Worm (Caenorhabditis elegans) whole organism, mixed stage, embryonic: ENCODE data around the gene tsp-1.
A peak's percentile ranks its signal among the peaks of the same experiment; 100 is the strongest.

Source experiments
- M03D4.4 ChIP-seq: sonication (generic microtip); optimal IDR thresholded peaks from 2 replicates; lab custom pipeline; 2017; ENCODE audit warnings: mild to moderate bottlenecking, missing genetic modification characterization, missing compliant biosample characterization
- bed-3 ChIP-seq: fragments of 200-800 bp; sonication (Bioruptor generic); optimal IDR thresholded peaks from 3 replicates; lab custom pipeline; 2018; ENCODE audit warnings: mild to moderate bottlenecking, missing genetic modification characterization, moderate library complexity, missing compliant biosample characterization
- blmp-1 ChIP-seq: fragments of 150-350 bp; optimal IDR thresholded peaks from 2 replicates; lab custom pipeline; 2014; ENCODE audit warnings: missing biosample characterization, missing genetic modification characterization
- ceh-39 ChIP-seq: fragments of 150-350 bp; optimal IDR thresholded peaks from 2 replicates; lab custom pipeline; 2014; ENCODE audit warnings: missing biosample characterization, missing genetic modification characterization
- ceh-43 ChIP-seq: fragments of 200-800 bp; sonication (Bioruptor generic); optimal IDR thresholded peaks from 2 replicates; lab custom pipeline; 2018; ENCODE audit warnings: mild to moderate bottlenecking, missing genetic modification characterization, moderate library complexity, missing compliant biosample characterization
- ceh-83 ChIP-seq: fragments of 200-800 bp; sonication (Bioruptor generic); optimal IDR thresholded peaks from 2 replicates; lab custom pipeline; 2018; ENCODE audit warnings: mild to moderate bottlenecking, missing genetic modification characterization, missing compliant biosample characterization
- ces-1 ChIP-seq: fragments of 150-350 bp; optimal IDR thresholded peaks from 2 replicates; lab custom pipeline; 2014; ENCODE audit warnings: missing biosample characterization, missing genetic modification reagents, missing genetic modification characterization
- cnd-1 ChIP-seq: fragments of 200-800 bp; sonication (Bioruptor generic); optimal IDR thresholded peaks from 2 replicates; lab custom pipeline; 2018; ENCODE audit warnings: mild to moderate bottlenecking, missing genetic modification characterization, missing compliant biosample characterization
- elt-1 ChIP-seq: sonication (generic microtip); optimal IDR thresholded peaks from 2 replicates; lab custom pipeline; 2017; ENCODE audit warnings: missing genetic modification characterization, mild to moderate bottlenecking, missing compliant biosample characterization, antibody characterized with exemption, moderate library complexity, borderline replicate concordance; ENCODE audit not compliant: insufficient read depth
- ham-2 ChIP-seq: fragments of 200-800 bp; sonication (Bioruptor generic); optimal IDR thresholded peaks from 2 replicates; lab custom pipeline; 2018; ENCODE audit warnings: mild to moderate bottlenecking, missing genetic modification characterization, missing compliant biosample characterization
- lin-32 ChIP-seq: fragments of 200-800 bp; sonication (Bioruptor generic); optimal IDR thresholded peaks from 2 replicates; lab custom pipeline; 2018; ENCODE audit warnings: mild to moderate bottlenecking, missing genetic modification characterization, missing compliant biosample characterization
- lsy-2 ChIP-seq: fragments of 150-350 bp; optimal IDR thresholded peaks from 2 replicates; lab custom pipeline; 2014; ENCODE audit warnings: missing biosample characterization, missing genetic modification characterization
- mab-5 ChIP-seq: fragments of 150-350 bp; optimal IDR thresholded peaks from 2 replicates; lab custom pipeline; 2014; ENCODE audit warnings: missing biosample characterization, missing genetic modification characterization
- mep-1 ChIP-seq: fragments of 150-350 bp; optimal IDR thresholded peaks from 2 replicates; lab custom pipeline; 2017; ENCODE audit warnings: missing biosample characterization, missing genetic modification reagents, missing genetic modification characterization, inconsistent platforms
- mls-2 ChIP-seq: sonication (generic microtip); optimal IDR thresholded peaks from 2 replicates; lab custom pipeline; 2016; ENCODE audit warnings: mild to moderate bottlenecking, missing genetic modification characterization, moderate library complexity, missing compliant biosample characterization
- nhr-12 ChIP-seq: fragments of 150-350 bp; optimal IDR thresholded peaks from 2 replicates; lab custom pipeline; 2014; ENCODE audit warnings: missing biosample characterization, missing genetic modification characterization
- nhr-2 ChIP-seq: fragments of 150-350 bp; optimal IDR thresholded peaks from 2 replicates; lab custom pipeline; 2014; ENCODE audit warnings: missing biosample characterization, missing genetic modification characterization
- nhr-237 ChIP-seq: fragments of 150-350 bp; optimal IDR thresholded peaks from 2 replicates; lab custom pipeline; 2014; ENCODE audit warnings: missing biosample characterization, missing genetic modification characterization
- nhr-28 ChIP-seq: fragments of 150-350 bp; optimal IDR thresholded peaks from 2 replicates; lab custom pipeline; 2014; ENCODE audit warnings: missing biosample characterization, missing genetic modification characterization
- sptf-1 ChIP-seq: sonication (generic microtip); optimal IDR thresholded peaks from 2 replicates; lab custom pipeline; 2017; ENCODE audit warnings: mild to moderate bottlenecking, missing genetic modification characterization, moderate library complexity, missing compliant biosample characterization
- tbx-8 ChIP-seq: fragments of 200-800 bp; sonication (Bioruptor generic); optimal IDR thresholded peaks from 2 replicates; lab custom pipeline; 2018; ENCODE audit warnings: mild to moderate bottlenecking, missing genetic modification characterization, moderate library complexity, missing compliant biosample characterization
- unc-62 ChIP-seq: fragments of 150-350 bp; optimal IDR thresholded peaks from 2 replicates; lab custom pipeline; 2014; ENCODE audit warnings: missing biosample characterization, missing genetic modification reagents, missing genetic modification characterization
- ztf-11 ChIP-seq: fragments of 150-350 bp; optimal IDR thresholded peaks from 2 replicates; lab custom pipeline; 2014; ENCODE audit warnings: missing biosample characterization, missing genetic modification characterization

The tsp-1 gene

DNA sequence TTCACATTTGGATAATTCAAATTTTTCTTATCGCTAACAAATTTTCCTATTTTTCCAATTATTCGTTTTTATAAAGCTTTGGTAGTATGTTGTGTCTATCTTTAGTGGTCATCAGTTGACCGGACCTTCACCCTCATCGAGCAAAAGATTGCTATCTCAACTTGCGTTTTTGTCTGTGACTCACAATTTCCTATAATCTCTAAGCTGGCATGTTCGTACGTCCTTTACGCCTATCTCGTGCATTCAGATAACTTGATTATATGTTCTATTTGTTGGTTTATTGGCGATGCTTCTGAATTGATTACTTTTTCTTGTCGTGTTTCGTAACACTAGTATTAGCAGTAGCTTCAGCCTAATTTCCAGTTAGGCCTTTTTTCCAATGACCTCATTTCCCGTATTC lies 40.3 kb upstream of the tsp-1 start:
- TF ChIP-seq cnd-1 (tag; lab: Kevin White, UChicago) (no peak), sptf-1 (no peak), ces-1 (GFP tag; lab: Kevin White, UChicago) (peak; percentile 74), nhr-2 (tag; lab: Kevin White, UChicago) (peak; percentile 75), nhr-237 (tag; lab: Kevin White, UChicago) (no peak), ztf-11 (tag; lab: Kevin White, UChicago) (no peak), nhr-28 (no peak), M03D4.4 (tag; lab: Kevin White, UChicago) (no peak), elt-1 (tag; lab: Kevin White, UChicago) (peak; percentile 96)
- TF ChIP-seq, all 35 proteins: peak for 3

- no peak for TF ChIP-seq tbx-8
- no peak for TF ChIP-seq mls-2 (tag; lab: Kevin White, UChicago)
- no peak for TF ChIP-seq mep-1 (tag; lab: Kevin White, UChicago)
- TF ChIP-seq M03D4.4 (tag; lab: Kevin White, UChicago): no peak
- no peak for TF ChIP-seq cnd-1 (tag; lab: Kevin White, UChicago)
- TF ChIP-seq nhr-12 (tag; lab: Kevin White, UChicago): no peak
- no peak for TF ChIP-seq ham-2 (GFP tag; lab: Kevin White, UChicago)
- no peak for TF ChIP-seq ceh-43 (GFP tag; lab: Kevin White, UChicago)
- no peak for TF ChIP-seq sptf-1
- no peak for TF ChIP-seq bed-3 (GFP tag; lab: Kevin White, UChicago)
- TF ChIP-seq lsy-2 (tag; lab: Kevin White, UChicago): no peak
- no peak for TF ChIP-seq elt-1 (tag; lab: Kevin White, UChicago)
- TF ChIP-seq, all 35 proteins: peak for 0
Measured at ce11 chrIII:8278801-8279200, 39.6 kb upstream of the tsp-1 start, which contains the start of gene mig-10. Gene mig-10, plus strand, starts transcription at chrIII:8279101.

- TF ChIP-seq mep-1 (tag; lab: Kevin White, UChicago): no peak
- TF ChIP-seq elt-1 (tag; lab: Kevin White, UChicago): no peak
- no peak for TF ChIP-seq mab-5 (tag; lab: Kevin White, UChicago)
- no peak for TF ChIP-seq ceh-43 (GFP tag; lab: Kevin White, UChicago)
Measured at ce11 chrIII:8275871-8276270, 36.6 kb upstream of the tsp-1 start, which contains the start of gene clec-160. Gene clec-160, minus strand, starts transcription at chrIII:8275971.

DNA sequence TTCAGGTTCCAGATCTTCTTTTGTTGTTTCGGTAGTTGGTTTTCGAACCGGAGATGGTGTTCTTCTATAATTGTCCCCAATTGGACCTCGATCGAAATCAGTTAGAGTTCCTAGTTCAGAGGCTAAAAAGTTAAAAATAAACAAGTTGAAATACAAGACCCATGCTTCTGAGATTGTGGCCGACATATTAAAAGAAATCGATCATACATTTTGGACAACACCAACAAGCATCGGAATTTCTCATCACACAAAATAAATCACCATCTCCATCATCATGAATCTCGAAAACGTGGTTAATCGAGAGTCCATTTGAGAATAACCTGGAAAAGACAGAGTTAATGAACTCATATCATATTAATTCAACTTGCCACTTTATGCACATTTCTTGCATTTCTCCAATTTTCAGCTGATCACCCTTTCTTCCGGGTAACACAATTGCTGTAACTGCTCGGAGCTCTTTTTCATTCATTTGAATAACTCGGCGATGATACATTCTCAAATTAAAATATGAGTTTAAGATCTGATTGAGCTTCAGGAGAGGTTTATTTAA lies 32.5 kb upstream of the tsp-1 start, which contains the start of the genes mps-4 and F09G8.10:
Gene mps-4 (minus strand): TSS at position 101 of the 550 bp plus-strand sequence.
Gene F09G8.10 (minus strand): TSS at position 500 of the 550 bp plus-strand sequence.
- no peak for TF ChIP-seq unc-62 (GFP tag; lab: Kevin White, UChicago)
- TF ChIP-seq cnd-1 (tag; lab: Kevin White, UChicago): no peak
- TF ChIP-seq mep-1 (tag; lab: Kevin White, UChicago): no peak
- no peak for TF ChIP-seq ceh-43 (GFP tag; lab: Kevin White, UChicago)
- no peak for TF ChIP-seq nhr-237 (tag; lab: Kevin White, UChicago)
- no peak for TF ChIP-seq lin-32 (GFP tag; lab: Kevin White, UChicago)
- no peak for TF ChIP-seq ceh-39 (tag; lab: Kevin White, UChicago)
- TF ChIP-seq nhr-28: no peak

DNA sequence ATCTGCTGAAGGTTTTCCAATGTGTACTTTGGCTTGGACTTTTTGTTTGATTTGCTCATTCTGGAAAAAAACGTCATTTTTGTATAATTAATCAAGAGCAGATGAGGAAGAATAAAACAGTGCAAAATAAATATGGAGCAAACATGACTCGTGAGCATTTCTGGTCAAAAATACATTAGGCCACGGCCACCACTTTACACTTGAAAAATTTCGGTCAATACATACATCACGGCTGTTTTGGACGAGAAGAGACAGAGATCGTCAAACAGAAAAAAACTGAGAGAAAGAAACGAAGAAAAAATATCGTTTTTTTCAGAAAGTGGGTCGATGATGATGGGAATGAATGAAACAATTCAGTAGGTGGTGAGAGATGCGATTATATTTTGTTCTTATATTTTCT lies 29.1 kb upstream of the tsp-1 start, which contains the start of the genes F09G8.7 and crn-7:
Gene F09G8.7 (minus strand): TSS at position 60 of the 400 bp plus-strand sequence.
Gene crn-7 (plus strand): TSS at position 236 of the 400 bp plus-strand sequence.
- no peak for TF ChIP-seq nhr-2 (tag; lab: Kevin White, UChicago)
- TF ChIP-seq mep-1 (tag; lab: Kevin White, UChicago): peak; percentile 2
- no peak for TF ChIP-seq ztf-11 (tag; lab: Kevin White, UChicago)
- no peak for TF ChIP-seq nhr-237 (tag; lab: Kevin White, UChicago)
- TF ChIP-seq, all 35 proteins: peak for 1

- peak; percentile 0 for TF ChIP-seq blmp-1
- no peak for TF ChIP-seq ces-1 (GFP tag; lab: Kevin White, UChicago)
- TF ChIP-seq ceh-83 (GFP tag; lab: Kevin White, UChicago): peak; percentile 58
Measured at ce11 chrIII:8265753-8266152, 26.5 kb upstream of the tsp-1 start, which contains the start of gene mrps-9. Gene mrps-9, plus strand, starts transcription at chrIII:8266062.

- TF ChIP-seq elt-1 (tag; lab: Kevin White, UChicago) (no peak), blmp-1 (no peak), ztf-11 (tag; lab: Kevin White, UChicago) (no peak)
Measured at ce11 chrIII:8263377-8263776, 24.2 kb upstream of the tsp-1 start, which contains the start of gene col-91. Gene col-91, minus strand, starts transcription at chrIII:8263664.
